Fruit fly (Drosophila melanogaster): ENCODE data around the gene CG8997.
A peak's percentile ranks its signal among the peaks of the same experiment; 100 is the strongest.

The CG8997 gene

DNA sequence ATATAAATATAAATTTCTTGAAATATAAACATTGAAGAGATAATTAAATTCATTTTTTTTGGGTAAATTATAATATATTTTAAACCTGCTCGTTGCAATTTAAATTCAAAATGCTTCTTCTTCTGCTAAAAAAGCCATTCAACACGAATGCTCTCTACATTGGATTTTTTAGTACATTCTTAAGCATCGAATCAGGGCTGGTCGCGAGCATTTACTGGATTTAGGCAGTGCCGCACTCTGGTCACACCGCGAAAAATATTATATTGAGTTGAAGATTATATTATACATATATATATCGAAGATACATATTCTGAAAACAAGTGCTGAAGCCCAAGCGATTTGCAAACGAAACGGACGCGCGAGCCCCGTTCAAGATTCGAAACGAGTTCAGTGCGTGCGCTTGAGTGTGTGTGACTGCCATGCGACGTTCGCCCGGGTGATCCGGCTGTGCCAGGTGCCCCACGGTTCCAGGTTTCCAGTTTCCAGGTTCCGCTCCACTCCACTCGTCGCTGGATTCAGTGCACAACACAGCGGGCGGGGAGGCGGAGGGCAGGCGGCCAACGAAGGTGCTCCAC, 31.4 kb downstream of the CG8997 start, which contains the start of gene Sos (continued):
- TF ChIP-seq insv (GFP tag; optimal IDR thresholded peaks at IDR 0.05) (no peak), CG11093 (GFP tag; IDR thresholded peaks at IDR 0.05) (no peak), CG14441 (GFP tag; IDR thresholded peaks at IDR 0.05) (no peak), Fer1 (GFP tag; optimal IDR thresholded peaks at IDR 0.05) (no peak), da (GFP tag; optimal IDR thresholded peaks at IDR 0.05) (no peak), Sry-β (GFP tag; optimal IDR thresholded peaks at IDR 0.05) (no peak), salm (tag; optimal IDR thresholded peaks at IDR 0.05) (no peak), CG2875 (GFP tag; optimal IDR thresholded peaks at IDR 0.05) (no peak), Poxn (GFP tag; IDR thresholded peaks at IDR 0.05) (no peak), Neu2 (GFP tag; optimal IDR thresholded peaks at IDR 0.05; ENCODE audit: borderline replicate concordance) (no peak), eyg (GFP tag; optimal IDR thresholded peaks at IDR 0.05) (no peak), CG30431 (GFP tag; optimal IDR thresholded peaks at IDR 0.05) (no peak), ems (GFP tag; optimal IDR thresholded peaks at IDR 0.05) (no peak), pum (GFP tag; optimal IDR thresholded peaks at IDR 0.05) (no peak), CG3726 (GFP tag; IDR thresholded peaks at IDR 0.05) (no peak), Max (GFP tag; optimal IDR thresholded peaks at IDR 0.05) (no peak), CG13296 (GFP tag; optimal IDR thresholded peaks at IDR 0.05) (no peak), ERR (GFP tag; optimal IDR thresholded peaks at IDR 0.05) (no peak), CG1233 (GFP tag; optimal IDR thresholded peaks at IDR 0.05) (no peak)

dm6 chr2L:13813156-13813555, 32.0 kb downstream of the CG8997 start, which contains the start of gene CG16888:
Gene CG16888 (minus strand): TSS chr2L:13813256.
- TF ChIP-seq Deaf1 (tag; optimal IDR thresholded peaks at IDR 0.05) (no peak), pfk (GFP tag; optimal IDR thresholded peaks at IDR 0.05) (peak; percentile 59)

DNA sequence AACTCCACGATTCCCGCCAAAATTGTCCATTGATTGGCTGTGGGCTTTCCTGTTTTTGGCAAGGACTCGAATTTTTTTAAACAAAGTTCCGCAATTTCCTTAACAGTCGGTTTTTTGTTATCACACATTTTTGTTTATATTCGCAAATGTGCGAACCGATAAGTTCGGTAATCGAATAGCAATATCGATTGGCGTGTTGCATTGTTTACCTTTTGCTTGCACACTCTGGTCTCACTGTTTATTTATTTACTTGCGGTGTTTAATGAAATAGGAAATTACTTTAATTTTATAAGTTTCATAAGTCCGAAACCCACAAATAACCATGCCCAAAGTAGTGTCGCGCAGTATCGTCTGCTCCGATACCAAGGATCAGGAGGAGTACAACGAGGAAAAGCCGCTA, 33.8 kb downstream of the CG8997 start, which contains the start of the genes Adat1 and CG16865:
Adat1 (minus strand) TSS at position 152 of the 400 bp plus-strand sequence.
CG16865 (plus strand) TSS at position 200 of the 400 bp plus-strand sequence.
- TF ChIP-seq ase (GFP tag; IDR thresholded peaks at IDR 0.05): no peak
- TF ChIP-seq CG15269 (tag; optimal IDR thresholded peaks at IDR 0.05): no peak
- no peak for TF ChIP-seq CG8359 (GFP tag; optimal IDR thresholded peaks at IDR 0.05; ENCODE audit: borderline replicate concordance)
- TF ChIP-seq CG14710 (tag; optimal IDR thresholded peaks at IDR 0.05): peak; percentile 35
- no peak for TF ChIP-seq Fer2 (tag; optimal IDR thresholded peaks at IDR 0.05)
- no peak for TF ChIP-seq Hr51 (GFP tag; optimal IDR thresholded peaks at IDR 0.05)
- no peak for TF ChIP-seq D (optimal IDR thresholded peaks at IDR 0.05)
- no peak for TF ChIP-seq D (GFP tag; optimal IDR thresholded peaks at IDR 0.05)
- no peak for TF ChIP-seq bsh (GFP tag; optimal IDR thresholded peaks at IDR 0.05)
- TF ChIP-seq CG12236 (GFP tag; optimal IDR thresholded peaks at IDR 0.05): no peak
- peak; percentile 34 for TF ChIP-seq phol (tag; optimal IDR thresholded peaks at IDR 0.05)
- TF ChIP-seq CG34224 (GFP tag; IDR thresholded peaks at IDR 0.05; ENCODE audit: partially characterized antibody): peak; percentile 57
- no peak for TF ChIP-seq Ravus (GFP tag; IDR thresholded peaks at IDR 0.05)
- TF ChIP-seq CG18764 (GFP tag; optimal IDR thresholded peaks at IDR 0.05): no peak
- no peak for TF ChIP-seq Dfd (GFP tag; optimal IDR thresholded peaks at IDR 0.05)
- TF ChIP-seq jing (GFP tag; optimal IDR thresholded peaks at IDR 0.05): no peak
- TF ChIP-seq CG17186 (GFP tag; optimal IDR thresholded peaks at IDR 0.05): peak; percentile 26
- TF ChIP-seq CG13775 (GFP tag; optimal IDR thresholded peaks at IDR 0.05): no peak
- peak; percentile 72; the same call in 3 of the 4 replicates for TF ChIP-seq Dll (GFP tag; IDR thresholded peaks at IDR 0.05; ENCODE audit: partially characterized antibody)
- no peak for TF ChIP-seq stc (GFP tag; IDR thresholded peaks at IDR 0.05)
- peak; percentile 21 for TF ChIP-seq CG15696 (tag; optimal IDR thresholded peaks at IDR 0.05)
- TF ChIP-seq emc (GFP tag; optimal IDR thresholded peaks at IDR 0.05): no peak
- no peak for TF ChIP-seq toy (GFP tag; IDR thresholded peaks at IDR 0.05)
- no peak for TF ChIP-seq CG3163 (GFP tag; optimal IDR thresholded peaks at IDR 0.05)
- TF ChIP-seq CG33213 (GFP tag; optimal IDR thresholded peaks at IDR 0.05): peak; percentile 14
- no peak for TF ChIP-seq CG2120 (GFP tag; optimal IDR thresholded peaks at IDR 0.05)
- no peak for TF ChIP-seq Sox100B (GFP tag; optimal IDR thresholded peaks at IDR 0.05)
- no peak for TF ChIP-seq tin (GFP tag; optimal IDR thresholded peaks at IDR 0.05)
